Worm (Caenorhabditis elegans): ENCODE results near the gene arrd-15.

Gene arrd-15

DNA sequence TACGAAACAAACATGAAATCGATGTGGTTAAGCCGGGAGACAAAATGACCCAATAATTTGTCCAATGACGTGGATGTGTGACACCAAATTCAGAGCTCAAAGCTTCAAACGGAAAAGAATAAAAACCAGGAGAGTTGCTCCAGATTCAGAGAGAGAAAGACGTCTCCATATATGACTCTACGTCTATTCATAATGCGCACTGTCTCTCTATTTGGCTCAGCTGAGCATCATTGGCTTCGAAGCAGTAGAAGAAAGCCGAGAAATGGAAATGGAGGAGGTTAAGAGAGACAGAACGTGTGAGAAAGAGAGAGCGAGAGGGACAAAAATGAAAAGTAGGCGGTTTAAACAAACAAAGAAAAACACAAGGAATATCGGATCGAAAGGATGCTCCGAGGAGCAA is 43.5 kb upstream of the arrd-15 start (continued):
- TF ChIP-seq tbx-7 (tag; optimal IDR thresholded peaks at IDR 0.05) (no peak), ceh-6 (GFP tag; optimal IDR thresholded peaks at IDR 0.05) (no peak), zip-5 (tag; optimal IDR thresholded peaks at IDR 0.05) (no peak), nhr-232 (tag; optimal IDR thresholded peaks at IDR 0.05) (no peak)

DNA sequence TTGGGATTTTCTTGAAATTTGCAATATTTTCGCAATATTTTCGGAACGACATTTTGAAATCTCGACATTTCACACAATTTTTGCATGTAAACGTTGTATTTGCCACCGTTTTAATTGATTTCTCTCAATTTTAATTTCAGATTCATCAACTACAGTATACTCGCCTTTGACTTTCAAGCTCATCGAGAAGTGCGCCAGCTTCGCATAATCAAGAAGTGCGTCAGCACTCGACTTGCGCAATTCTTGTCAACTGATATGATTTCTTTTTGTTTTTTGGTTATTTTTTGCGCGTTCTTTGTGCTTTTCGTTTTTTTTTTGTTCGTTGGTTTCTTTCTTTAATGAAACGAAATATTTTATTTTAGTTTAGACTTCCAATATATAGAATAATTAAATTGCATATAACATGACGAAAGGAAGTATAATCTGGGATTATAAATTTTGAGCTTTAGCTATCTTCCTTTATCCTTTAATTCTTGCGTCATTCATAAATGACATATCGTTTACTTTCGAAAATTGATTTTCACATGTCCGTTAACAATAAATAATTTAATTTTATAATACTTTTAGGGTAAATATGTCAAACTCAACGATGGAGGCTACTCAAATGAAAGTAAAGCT is 42.5 kb upstream of the arrd-15 start, which contains the start of gene famh-136:
famh-136 (plus strand) TSS at position 568 of the 618 bp plus-strand sequence.
- TF ChIP-seq eyg-1 (tag; optimal IDR thresholded peaks at IDR 0.05) (no peak), unc-3 (GFP tag; conservative IDR thresholded peaks at IDR 0.05) (0 out of 2 replicates have a peak, but pooled peaks have one; percentile 31), unc-3 (tag; optimal IDR thresholded peaks at IDR 0.05) (no peak), pqm-1 (tag; optimal IDR thresholded peaks at IDR 0.05) (peak; percentile 35), hlh-8 (tag; optimal IDR thresholded peaks at IDR 0.05) (no peak), pros-1 (tag; optimal IDR thresholded peaks at IDR 0.05) (no peak), pha-4 (tag; optimal IDR thresholded peaks at IDR 0.05) (no peak), odd-2 (tag; optimal IDR thresholded peaks at IDR 0.05) (no peak), ceh-31 (tag; optimal IDR thresholded peaks at IDR 0.05) (peak; percentile 20), K09A11.1 (tag; optimal IDR thresholded peaks at IDR 0.05; ENCODE audit: insufficient read depth) (no peak), pat-9 (tag; optimal IDR thresholded peaks at IDR 0.05) (no peak), F13H6.1 (tag; optimal IDR thresholded peaks at IDR 0.05) (no peak), unc-86 (tag; optimal IDR thresholded peaks at IDR 0.05) (no peak), ceh-18 (tag; optimal IDR thresholded peaks at IDR 0.05) (peak; percentile 29), fkh-6 (tag; optimal IDR thresholded peaks at IDR 0.05) (no peak), ceh-22 (tag; optimal IDR thresholded peaks at IDR 0.05) (no peak), ttx-3 (tag; optimal IDR thresholded peaks at IDR 0.05) (peak; percentile 26), C38D4.7 (GFP tag; optimal IDR thresholded peaks at IDR 0.05) (no peak), ceh-24 (tag; optimal IDR thresholded peaks at IDR 0.05) (no peak), lin-11 (tag; optimal IDR thresholded peaks at IDR 0.05) (peak; percentile 26), ceh-19 (GFP tag; optimal IDR thresholded peaks at IDR 0.05) (no peak), nhr-232 (tag; optimal IDR thresholded peaks at IDR 0.05) (peak; percentile 39), Y22D7AL.16 (tag; optimal IDR thresholded peaks at IDR 0.05) (no peak), mec-3 (tag; optimal IDR thresholded peaks at IDR 0.05; ENCODE audit: borderline replicate concordance) (no peak), ama-1 (optimal IDR thresholded peaks at IDR 0.05) (no peak), ceh-48 (tag; optimal IDR thresholded peaks at IDR 0.05) (peak; percentile 17), syd-9 (tag; optimal IDR thresholded peaks at IDR 0.05) (no peak), zip-5 (tag; optimal IDR thresholded peaks at IDR 0.05) (no peak), unc-55 (GFP tag; optimal IDR thresholded peaks at IDR 0.05) (peak; percentile 44), sdc-2 (tag; optimal IDR thresholded peaks at IDR 0.05) (peak; percentile 17), npax-4 (tag; optimal IDR thresholded peaks at IDR 0.05) (no peak), fax-1 (tag; optimal IDR thresholded peaks at IDR 0.05) (peak; percentile 7), unc-42 (tag; optimal IDR thresholded peaks at IDR 0.05) (peak; percentile 65), ceh-30 (tag; optimal IDR thresholded peaks at IDR 0.05) (no peak), ets-4 (tag; optimal IDR thresholded peaks at IDR 0.05) (no peak), dve-1 (tag; optimal IDR thresholded peaks at IDR 0.05) (peak; percentile 39), elt-2 (tag; optimal IDR thresholded peaks at IDR 0.05) (peak; percentile 75), dmd-4 (tag; optimal IDR thresholded peaks at IDR 0.05; ENCODE audit: borderline replicate concordance) (no peak), pag-3 (tag; optimal IDR thresholded peaks at IDR 0.05; ENCODE audit: borderline replicate concordance) (no peak), C08G9.2 (tag; optimal IDR thresholded peaks at IDR 0.05) (no peak), madf-2 (tag; optimal IDR thresholded peaks at IDR 0.05) (no peak), hlh-13 (GFP tag; optimal IDR thresholded peaks at IDR 0.05) (no peak), ceh-6 (GFP tag; optimal IDR thresholded peaks at IDR 0.05) (no peak), ztf-16 (tag; optimal IDR thresholded peaks at IDR 0.05) (no peak), ahr-1 (tag; optimal IDR thresholded peaks at IDR 0.05) (peak; percentile 39), che-1 (tag; optimal IDR thresholded peaks at IDR 0.05) (no peak), elt-4 (tag; optimal IDR thresholded peaks at IDR 0.05) (no peak), ceh-45 (GFP tag; IDR thresholded peaks at IDR 0.05) (0 out of 2 replicates have a peak, but pooled peaks have one; percentile 31), pha-2 (tag; optimal IDR thresholded peaks at IDR 0.05) (no peak), rnt-1 (tag; optimal IDR thresholded peaks at IDR 0.05) (no peak)
